Fruit fly (Drosophila melanogaster) whole organism, embryonic: ENCODE data around the gene CG6959.

Experiments
- CG10321 ChIP-seq: fragments of 200-800 bp; sonication (Bioruptor generic); IDR thresholded peaks from 2 replicates; pipeline ENCODE4 v1.3.6; 2022; ENCODE audit warnings: missing biosample characterization, missing genetic modification characterization
- CG10462 ChIP-seq: fragments of 200-800 bp; sonication (Bioruptor generic); optimal IDR thresholded peaks from 2 replicates; lab custom pipeline; 2016; ENCODE audit warnings: missing biosample characterization, missing genetic modification characterization
- CG10565 ChIP-seq: fragments of 200-800 bp; sonication (Bioruptor generic); optimal IDR thresholded peaks from 3 replicates; lab custom pipeline; 2016; ENCODE audit warnings: missing biosample characterization, mild to moderate bottlenecking, missing genetic modification characterization
- CG12299 ChIP-seq: fragments of 200-800 bp; sonication (Bioruptor generic); optimal IDR thresholded peaks from 2 replicates; lab custom pipeline; 2018; ENCODE audit warnings: missing biosample characterization, mild to moderate bottlenecking, missing genetic modification characterization
- CG14050 ChIP-seq: fragments of 200-800 bp; sonication (Bioruptor generic); IDR thresholded peaks from 3 replicates; pipeline ENCODE4 v1.3.6; 2022; ENCODE audit warnings: missing biosample characterization, missing genetic modification characterization
- CG15514 ChIP-seq: fragments of 200-800 bp; sonication (Bioruptor generic); optimal IDR thresholded peaks from 3 replicates; lab custom pipeline; 2017; ENCODE audit warnings: missing biosample characterization, missing genetic modification characterization, mild to moderate bottlenecking, moderate library complexity, missing genetic modification reagents
- CG15696 ChIP-seq: fragments of 200-800 bp; sonication (Bioruptor generic); optimal IDR thresholded peaks from 2 replicates; lab custom pipeline; 2019; ENCODE audit warnings: missing biosample characterization, mild to moderate bottlenecking, missing genetic modification characterization, moderate library complexity
- CG17829 ChIP-seq: fragments of 200-800 bp; optimal IDR thresholded peaks from 2 replicates; lab custom pipeline; 2019; ENCODE audit warnings: missing biosample characterization, mild to moderate bottlenecking, missing genetic modification characterization, moderate library complexity
- CG1832 ChIP-seq: fragments of 200-800 bp; sonication (Bioruptor generic); optimal IDR thresholded peaks from 2 replicates; lab custom pipeline; 2017; ENCODE audit warnings: missing biosample characterization, mild to moderate bottlenecking, missing genetic modification characterization, inconsistent platforms
- CG18619 ChIP-seq: fragments of 200-800 bp; sonication (Bioruptor generic); optimal IDR thresholded peaks from 3 replicates; lab custom pipeline; 2017; ENCODE audit warnings: missing biosample characterization, mild to moderate bottlenecking, missing genetic modification characterization
- CG18764 ChIP-seq: fragments of 200-800 bp; sonication (Bioruptor generic); optimal IDR thresholded peaks from 3 replicates; lab custom pipeline; 2016; ENCODE audit warnings: missing biosample characterization, missing genetic modification characterization
- CG2129 ChIP-seq: fragments of 200-800 bp; sonication (Bioruptor generic); IDR thresholded peaks from 2 replicates; pipeline ENCODE4 v1.3.6; 2022; ENCODE audit warnings: missing biosample characterization, missing genetic modification characterization; ENCODE audit not compliant: partially characterized antibody
- CG2678 ChIP-seq: fragments of 200-800 bp; sonication (Bioruptor generic); optimal IDR thresholded peaks from 3 replicates; lab custom pipeline; 2019; ENCODE audit warnings: missing biosample characterization, mild to moderate bottlenecking, missing genetic modification characterization, moderate library complexity
- CG30020 ChIP-seq: fragments of 200-800 bp; optimal IDR thresholded peaks from 2 replicates; lab custom pipeline; 2019; ENCODE audit warnings: missing biosample characterization, mild to moderate bottlenecking, missing genetic modification characterization, moderate library complexity
- CG30403 ChIP-seq: fragments of 200-800 bp; sonication (Bioruptor generic); optimal IDR thresholded peaks from 3 replicates; lab custom pipeline; 2016; ENCODE audit warnings: missing biosample characterization, missing genetic modification characterization
- CG32767 ChIP-seq: fragments of 200-800 bp; sonication (Bioruptor generic); IDR thresholded peaks from 2 replicates; pipeline ENCODE4 v1.3.6; 2022; ENCODE audit warnings: missing biosample characterization, missing genetic modification characterization
- CG3847 ChIP-seq: fragments of 200-800 bp; sonication (Bioruptor generic); IDR thresholded peaks from 2 replicates; pipeline ENCODE4 v1.3.6; 2022; ENCODE audit warnings: missing biosample characterization, missing genetic modification characterization
- CG7963 ChIP-seq: fragments of 200-800 bp; sonication (Bioruptor generic); IDR thresholded peaks from 3 replicates; pipeline ENCODE4 v1.3.6; 2022; ENCODE audit warnings: missing biosample characterization, missing genetic modification characterization; ENCODE audit not compliant: partially characterized antibody
- CHES-1-like ChIP-seq: fragments of 200-800 bp; sonication (Bioruptor generic); optimal IDR thresholded peaks from 2 replicates; lab custom pipeline; 2016; ENCODE audit warnings: missing biosample characterization, missing genetic modification characterization
- CkIIα-i1 ChIP-seq: fragments of 200-800 bp; sonication (Bioruptor generic); IDR thresholded peaks from 2 replicates; pipeline ENCODE4 v1.3.6; 2022; ENCODE audit warnings: missing biosample characterization, missing genetic modification characterization
- Doc3 ChIP-seq: fragments of 200-800 bp; sonication (Bioruptor generic); IDR thresholded peaks from 3 replicates; pipeline ENCODE4 v1.3.6; 2022; ENCODE audit warnings: missing biosample characterization, missing genetic modification characterization; ENCODE audit not compliant: partially characterized antibody
- Elba2 ChIP-seq: fragments of 200-800 bp; sonication (Bioruptor generic); optimal IDR thresholded peaks from 3 replicates; lab custom pipeline; 2016; ENCODE audit warnings: missing biosample characterization, missing genetic modification characterization
- Ets65A ChIP-seq: fragments of 200-800 bp; sonication (Bioruptor generic); peaks from one replicate; lab custom pipeline; 2016; ENCODE audit warnings: missing biosample characterization, missing genetic modification characterization
- Fer3 ChIP-seq: fragments of 200-800 bp; sonication (Bioruptor generic); optimal IDR thresholded peaks from 2 replicates; lab custom pipeline; 2018; ENCODE audit warnings: missing biosample characterization, mild to moderate bottlenecking, missing genetic modification characterization, moderate library complexity
- HHEX ChIP-seq: fragments of 200-800 bp; sonication (Bioruptor generic); optimal IDR thresholded peaks from 3 replicates; lab custom pipeline; 2017; ENCODE audit warnings: missing biosample characterization, mild to moderate bottlenecking, missing genetic modification characterization, missing genetic modification reagents
- HLH3B ChIP-seq: fragments of 200-800 bp; sonication (Bioruptor generic); IDR thresholded peaks from 2 replicates; pipeline ENCODE4 v1.3.6; 2022; ENCODE audit warnings: missing biosample characterization, missing genetic modification characterization
- Jarid2 ChIP-seq: fragments of 200-800 bp; sonication (Bioruptor generic); optimal IDR thresholded peaks from 3 replicates; lab custom pipeline; 2017; ENCODE audit warnings: mild to moderate bottlenecking, missing biosample characterization, missing genetic modification reagents, missing genetic modification characterization
- Lim3 ChIP-seq: fragments of 200-800 bp; sonication (Bioruptor generic); IDR thresholded peaks from 2 replicates; pipeline ENCODE4 v1.3.6; 2022; ENCODE audit warnings: missing biosample characterization, missing genetic modification characterization
- NK7.1 ChIP-seq: fragments of 200-800 bp; sonication (Bioruptor generic); optimal IDR thresholded peaks from 3 replicates; lab custom pipeline; 2016; ENCODE audit warnings: missing biosample characterization, missing genetic modification characterization
- Neu2 ChIP-seq: fragments of 200-800 bp; sonication (Bioruptor generic); optimal IDR thresholded peaks from 3 replicates; lab custom pipeline; 2016; ENCODE audit warnings: missing biosample characterization, missing genetic modification characterization, borderline replicate concordance
- Sox100B ChIP-seq: fragments of 200-800 bp; sonication (Bioruptor generic); optimal IDR thresholded peaks from 3 replicates; lab custom pipeline; 2018; ENCODE audit warnings: missing biosample characterization, mild to moderate bottlenecking, missing genetic modification characterization
- Spps ChIP-seq: fragments of 200-800 bp; sonication (Bioruptor generic); optimal IDR thresholded peaks from 2 replicates; lab custom pipeline; 2018; ENCODE audit warnings: missing biosample characterization, mild to moderate bottlenecking, missing genetic modification characterization
- Ssrp ChIP-seq: fragments of 200-800 bp; sonication (Bioruptor generic); optimal IDR thresholded peaks from 2 replicates; lab custom pipeline; 2018; ENCODE audit warnings: missing biosample characterization, mild to moderate bottlenecking, missing genetic modification characterization, moderate library complexity
- TFAM ChIP-seq: fragments of 200-800 bp; sonication (Bioruptor generic); optimal IDR thresholded peaks from 2 replicates; lab custom pipeline; 2017; ENCODE audit warnings: missing biosample characterization, missing genetic modification characterization, inconsistent platforms
- Xrp1 ChIP-seq: fragments of 200-800 bp; sonication (Bioruptor generic); IDR thresholded peaks from 2 replicates; pipeline ENCODE4 v1.3.6; 2022; ENCODE audit warnings: missing biosample characterization, missing genetic modification characterization
- amos ChIP-seq: fragments of 200-800 bp; sonication (Bioruptor generic); IDR thresholded peaks from 2 replicates; pipeline ENCODE4 v1.3.6; 2022; ENCODE audit warnings: missing biosample characterization, missing genetic modification characterization; ENCODE audit not compliant: partially characterized antibody
- bowl ChIP-seq: fragments of 200-800 bp; sonication (Bioruptor generic); IDR thresholded peaks from 2 replicates; pipeline ENCODE4 v1.3.6; 2022; ENCODE audit warnings: missing biosample characterization, missing genetic modification characterization
- cas ChIP-seq: fragments of 200-800 bp; sonication (Bioruptor generic); IDR thresholded peaks from 2 replicates; pipeline ENCODE4 v1.3.6; 2022; ENCODE audit warnings: missing biosample characterization, missing genetic modification characterization
- croc ChIP-seq: fragments of 200-800 bp; sonication (Bioruptor generic); conservative IDR thresholded peaks from 3 replicates; pipeline ENCODE4 v1.3.6; 2022; ENCODE audit warnings: missing biosample characterization, missing genetic modification characterization
- da ChIP-seq: fragments of 200-800 bp; sonication (Bioruptor generic); optimal IDR thresholded peaks from 2 replicates; lab custom pipeline; 2016; ENCODE audit warnings: missing biosample characterization, missing genetic modification characterization
- en ChIP-seq: fragments of 200-800 bp; sonication (Bioruptor generic); optimal IDR thresholded peaks from 2 replicates; lab custom pipeline; 2016; ENCODE audit warnings: missing biosample characterization, missing genetic modification characterization
- fu2 ChIP-seq: fragments of 200-800 bp; sonication (Bioruptor generic); optimal IDR thresholded peaks from 2 replicates; lab custom pipeline; 2016; ENCODE audit warnings: missing biosample characterization, missing genetic modification characterization
- gcm ChIP-seq: fragments of 200-800 bp; sonication (Bioruptor generic); optimal IDR thresholded peaks from 2 replicates; lab custom pipeline; 2019; ENCODE audit warnings: missing biosample characterization, mild to moderate bottlenecking, missing genetic modification characterization, moderate library complexity
- insv ChIP-seq, 2 experiments: fragments of 200-800 bp; sonication (Bioruptor generic); optimal IDR thresholded peaks; 3 replicates each; lab custom pipeline; 2016 to 2018; ENCODE audit warnings: missing biosample characterization in 2 of 2, missing genetic modification characterization in 2 of 2
- oc ChIP-seq: fragments of 200-800 bp; sonication (Bioruptor generic); optimal IDR thresholded peaks from 2 replicates; lab custom pipeline; 2018; ENCODE audit warnings: missing biosample characterization, mild to moderate bottlenecking, missing genetic modification characterization, moderate library complexity
- salm ChIP-seq: fragments of 200-800 bp; sonication (Bioruptor generic); optimal IDR thresholded peaks from 2 replicates; lab custom pipeline; 2018; ENCODE audit warnings: missing biosample characterization, mild to moderate bottlenecking, missing genetic modification characterization
- vfl ChIP-seq: fragments of 200-800 bp; sonication (Bioruptor generic); optimal IDR thresholded peaks from 2 replicates; lab custom pipeline; 2016; ENCODE audit warnings: missing biosample characterization, missing genetic modification characterization
- vnd ChIP-seq: fragments of 200-800 bp; sonication (Bioruptor generic); IDR thresholded peaks from 3 replicates; pipeline ENCODE4 v1.3.6; 2022; ENCODE audit warnings: missing biosample characterization, missing genetic modification characterization; ENCODE audit not compliant: partially characterized antibody
- vvl ChIP-seq: fragments of 200-800 bp; sonication (Bioruptor generic); IDR thresholded peaks from 2 replicates; pipeline ENCODE4 v1.3.6; 2022; ENCODE audit warnings: missing biosample characterization, missing genetic modification characterization
- z ChIP-seq: fragments of 200-800 bp; sonication (Bioruptor generic); IDR thresholded peaks from 3 replicates; pipeline ENCODE4 v1.3.6; 2022; ENCODE audit warnings: missing biosample characterization, missing genetic modification characterization

The CG6959 gene

dm6 chr3R:11780181-11780688 is 89.0 kb downstream of the CG6959 start (continued):
- TF ChIP-seq CG12299 (peak; percentile 80), bowl (peak; percentile 48; the same call in 1 of the 2 replicates), gcm (peak; percentile 95), CG7963 (GFP tag; lab: Robert Waterston, UW) (no peak), vfl (GFP tag; lab: Kevin White, UChicago) (no peak), CG2129 (GFP tag; lab: Robert Waterston, UW) (no peak), TFAM (GFP tag; lab: Kevin White, UChicago) (peak; percentile 86), CG32767 (GFP tag; lab: Robert Waterston, UW) (peak; percentile 83), CHES-1-like (GFP tag; lab: Kevin White, UChicago) (no peak), z (GFP tag; lab: Robert Waterston, UW) (peak; percentile 80; the same call in 2 of the 3 replicates), CG30403 (peak; percentile 93), CkIIα-i1 (GFP tag; lab: Robert Waterston, UW) (no peak), en (GFP tag; lab: Kevin White, UChicago) (no peak), Sox100B (GFP tag; lab: Kevin White, UChicago) (peak; percentile 96), Doc3 (GFP tag; lab: Robert Waterston, UW) (no peak), vnd (GFP tag; lab: Robert Waterston, UW) (no peak), Jarid2 (GFP tag; lab: Kevin White, UChicago) (peak; percentile 71), CG10321 (GFP tag; lab: Robert Waterston, UW) (no peak), CG18619 (GFP tag; lab: Kevin White, UChicago) (peak; percentile 87), NK7.1 (GFP tag; lab: Kevin White, UChicago) (no peak), insv (GFP tag; optimal IDR thresholded peaks at IDR 0.05; lab: Kevin White, UChicago) (peak in 1 of 2 experiments; percentile 11), salm (tag; lab: Kevin White, UChicago) (peak; percentile 88), fu2 (no peak), CG2678 (tag; lab: Kevin White, UChicago) (peak; percentile 95), CG3847 (GFP tag; lab: Robert Waterston, UW) (peak; percentile 36; the same call in 1 of the 2 replicates), CG10462 (GFP tag; lab: Kevin White, UChicago) (peak; percentile 87), HHEX (GFP tag; lab: Kevin White, UChicago) (peak; percentile 80), Neu2 (no peak), vvl (GFP tag; lab: Robert Waterston, UW) (peak; percentile 96), CG17829 (tag; lab: Kevin White, UChicago) (peak; percentile 99), cas (GFP tag; lab: Robert Waterston, UW) (no peak), CG15696 (peak; percentile 96), HLH3B (GFP tag; lab: Robert Waterston, UW) (peak; percentile 91), Fer3 (peak; percentile 70), Spps (tag; lab: Kevin White, UChicago) (peak; percentile 95), da (GFP tag; lab: Kevin White, UChicago) (no peak), Ssrp (peak; percentile 97), CG15514 (GFP tag; lab: Kevin White, UChicago) (peak; percentile 12), Elba2 (peak; percentile 66), Ets65A (GFP tag; lab: Kevin White, UChicago) (peak; percentile 56), oc (tag; lab: Kevin White, UChicago) (peak; percentile 94), CG30020 (peak; percentile 82), CG1832 (no peak), amos (no peak), Lim3 (peak; percentile 43; the same call in 1 of the 2 replicates), CG18764 (peak; percentile 88), croc (peak; percentile 95), Xrp1 (peak; percentile 98), CG14050 (GFP tag; lab: Robert Waterston, UW) (peak; percentile 52; the same call in 2 of the 3 replicates), CG10565 (peak; percentile 48)
